Worm (Caenorhabditis elegans) whole organism, young adult: ENCODE measurements around the gene T23G7.2.

Source experiments
- Y79H2A.3 ChIP-seq: fragments of 200-800 bp; sonication (Bioruptor generic); conservative IDR thresholded peaks from 2 replicates; pipeline ENCODE4 v1.3.6; 2022; ENCODE audit warnings: missing genetic modification reagents, missing genetic modification characterization, missing compliant biosample characterization
- cebp-1 ChIP-seq, 2 experiments: fragments of 200-800 bp in 1 of 2; sonication (Bioruptor generic) in 1 of 2; sonication (generic microtip) in 1 of 2; IDR thresholded peaks in 1 of 2; optimal IDR thresholded peaks in 1 of 2; 2 replicates each; pipeline versions ENCODE4 v1.3.6 to Lab custom; 2017 to 2022; ENCODE audit warnings: missing compliant biosample characterization in 2 of 2, missing genetic modification characterization in 2 of 2, mild to moderate bottlenecking in 1 of 2, missing genetic modification reagents in 1 of 2, moderate library complexity in 1 of 2
- efl-1 ChIP-seq: fragments of 150-350 bp; optimal IDR thresholded peaks from 2 replicates; lab custom pipeline; 2014; ENCODE audit warnings: missing biosample characterization, missing genetic modification reagents, missing genetic modification characterization
- him-1 ChIP-seq: sonication (generic microtip); optimal IDR thresholded peaks from 2 replicates; lab custom pipeline; 2016; ENCODE audit warnings: missing genotype, missing genetic modification reagents, missing genetic modification characterization, missing compliant biosample characterization
- lin-35 ChIP-seq, 3 experiments: fragments of 150-350 bp in 2 of 3; sonication (generic microtip) in 1 of 3; optimal IDR thresholded peaks; 2 replicates each; lab custom pipeline; 2014 to 2018; ENCODE audit warnings: missing biosample characterization in 3 of 3, missing genetic modification characterization in 3 of 3, missing genetic modification reagents in 3 of 3
- mes-4 ChIP-seq: sonication (generic microtip); optimal IDR thresholded peaks from 2 replicates; lab custom pipeline; 2016; ENCODE audit warnings: missing genotype, missing genetic modification characterization, missing compliant biosample characterization
- pha-4 ChIP-seq: fragments of 150-350 bp; sonication (generic microtip); optimal IDR thresholded peaks from 2 replicates; lab custom pipeline; 2014; ENCODE audit warnings: missing biosample characterization, missing genetic modification reagents, missing genetic modification characterization
- snpc-4 ChIP-seq, 5 experiments: fragments of 150-350 bp in 1 of 5; sonication (generic microtip) in 4 of 5; optimal IDR thresholded peaks; 2 replicates each; lab custom pipeline; 2014 to 2018; ENCODE audit warnings: missing genetic modification characterization in 5 of 5, missing biosample characterization in 3 of 5, antibody characterized with exemption in 2 of 5, mild to moderate bottlenecking in 2 of 5, missing compliant biosample characterization in 2 of 5, missing genotype in 2 of 5, moderate library complexity in 2 of 5, missing genetic modification reagents in 1 of 5
- somi-1 ChIP-seq: fragments of 200-800 bp; sonication (Bioruptor generic); optimal IDR thresholded peaks from 2 replicates; lab custom pipeline; 2018; ENCODE audit warnings: mild to moderate bottlenecking, missing genetic modification characterization, missing compliant biosample characterization

- TF ChIP-seq mes-4 (tag; lab: Kevin White, UChicago) (no peak), Y79H2A.3 (GFP tag; lab: Robert Waterston, UW) (no peak), efl-1 (GFP tag; lab: Kevin White, UChicago) (no peak), pha-4 (no peak), him-1 (tag; lab: Kevin White, UChicago) (no peak), lin-35 (GFP tag; optimal IDR thresholded peaks at IDR 0.05; lab: Kevin White, UChicago) (no peak), cebp-1 (GFP tag; IDR thresholded peaks at IDR 0.05; lab: Robert Waterston, UW) (no peak), cebp-1 (tag; optimal IDR thresholded peaks at IDR 0.05; lab: Kevin White, UChicago) (no peak), snpc-4 (GFP tag; optimal IDR thresholded peaks at IDR 0.05; lab: Kevin White, UChicago) (no peak), snpc-4 (tag; optimal IDR thresholded peaks at IDR 0.05; lab: Kevin White, UChicago) (no peak), somi-1 (GFP tag; lab: Kevin White, UChicago) (no peak)
Observed at ce11 chrII:9172849-9173248, at the start of gene T23G7.2.
